Fruit fly (Drosophila melanogaster) whole organism, embryonic: ENCODE results near the gene Lsd-1.

Experiments used
- CG1024 ChIP-seq: fragments of 200-800 bp; sonication (Bioruptor generic); IDR thresholded peaks from 2 replicates; pipeline ENCODE4 v1.3.6; 2022; ENCODE audit warnings: missing biosample characterization, missing genetic modification characterization
- CG10462 ChIP-seq: fragments of 200-800 bp; sonication (Bioruptor generic); optimal IDR thresholded peaks from 2 replicates; lab custom pipeline; 2016; ENCODE audit warnings: missing biosample characterization, missing genetic modification characterization
- CG10979 ChIP-seq: fragments of 200-800 bp; sonication (Bioruptor generic); optimal IDR thresholded peaks from 2 replicates; lab custom pipeline; 2018; ENCODE audit warnings: missing biosample characterization, mild to moderate bottlenecking, missing genetic modification characterization, moderate library complexity
- CG11247 ChIP-seq: fragments of 200-800 bp; sonication (Bioruptor generic); IDR thresholded peaks from 2 replicates; pipeline ENCODE4 v1.3.6; 2022; ENCODE audit warnings: missing biosample characterization, missing genetic modification characterization
- CG11504 ChIP-seq: fragments of 200-800 bp; sonication (Bioruptor generic); optimal IDR thresholded peaks from 3 replicates; lab custom pipeline; 2019; ENCODE audit warnings: missing biosample characterization, mild to moderate bottlenecking, missing genetic modification characterization, moderate library complexity
- CG11560 ChIP-seq: fragments of 200-800 bp; sonication (Bioruptor generic); IDR thresholded peaks from 3 replicates; pipeline ENCODE4 v1.3.6; 2022; ENCODE audit warnings: missing biosample characterization, missing genetic modification characterization
- CG13296 ChIP-seq: fragments of 200-800 bp; sonication (Bioruptor generic); optimal IDR thresholded peaks from 3 replicates; lab custom pipeline; 2018; ENCODE audit warnings: missing biosample characterization, mild to moderate bottlenecking, missing genetic modification characterization
- CG14965 ChIP-seq: fragments of 200-800 bp; sonication (Bioruptor generic); optimal IDR thresholded peaks from 2 replicates; lab custom pipeline; 2016; ENCODE audit warnings: missing biosample characterization, missing genetic modification characterization, borderline replicate concordance
- CG30431 ChIP-seq: fragments of 200-800 bp; sonication (Bioruptor generic); optimal IDR thresholded peaks from 2 replicates; lab custom pipeline; 2017; ENCODE audit warnings: missing biosample characterization, missing genetic modification characterization
- CG3065 ChIP-seq: fragments of 200-800 bp; sonication (Bioruptor generic); optimal IDR thresholded peaks from 2 replicates; lab custom pipeline; 2016; ENCODE audit warnings: missing biosample characterization, missing genetic modification characterization
- CG31224 ChIP-seq: fragments of 200-800 bp; sonication (Bioruptor generic); IDR thresholded peaks from 2 replicates; pipeline ENCODE4 v1.3.6; 2022; ENCODE audit warnings: missing biosample characterization, missing genetic modification characterization
- CG4360 ChIP-seq: fragments of 200-800 bp; sonication (Bioruptor generic); IDR thresholded peaks from 2 replicates; pipeline ENCODE4 v1.3.6; 2022; ENCODE audit warnings: missing biosample characterization, missing genetic modification characterization
- CG4707 ChIP-seq: fragments of 200-800 bp; sonication (Bioruptor generic); optimal IDR thresholded peaks from 2 replicates; lab custom pipeline; 2018; ENCODE audit warnings: missing biosample characterization, mild to moderate bottlenecking, missing genetic modification characterization, moderate library complexity
- CG6175 ChIP-seq: fragments of 200-800 bp; sonication (Bioruptor generic); IDR thresholded peaks from 3 replicates; pipeline ENCODE4 v1.3.6; 2022; ENCODE audit warnings: missing biosample characterization, missing genetic modification characterization
- CG8359 ChIP-seq: fragments of 200-800 bp; sonication (Bioruptor generic); optimal IDR thresholded peaks from 2 replicates; lab custom pipeline; 2017; ENCODE audit warnings: missing biosample characterization, mild to moderate bottlenecking, missing genetic modification characterization, borderline replicate concordance
- CG9215 ChIP-seq: fragments of 200-800 bp; sonication (Bioruptor generic); IDR thresholded peaks from 2 replicates; pipeline ENCODE4 v1.3.6; 2022; ENCODE audit warnings: missing biosample characterization, missing genetic modification characterization
- Fer1 ChIP-seq: fragments of 200-800 bp; sonication (Bioruptor generic); optimal IDR thresholded peaks from 2 replicates; lab custom pipeline; 2017; ENCODE audit warnings: missing biosample characterization, mild to moderate bottlenecking, missing genetic modification characterization
- Gug ChIP-seq: fragments of 200-800 bp; sonication (Bioruptor generic); IDR thresholded peaks from 4 replicates; pipeline ENCODE4 v1.3.6; 2022; ENCODE audit warnings: missing biosample characterization, missing genetic modification characterization
- H2.0 ChIP-seq: fragments of 200-800 bp; sonication (Bioruptor generic); IDR thresholded peaks from 2 replicates; pipeline ENCODE4 v1.3.6; 2022; ENCODE audit warnings: missing biosample characterization, missing genetic modification characterization
- HLH3B ChIP-seq: fragments of 200-800 bp; sonication (Bioruptor generic); IDR thresholded peaks from 2 replicates; pipeline ENCODE4 v1.3.6; 2022; ENCODE audit warnings: missing biosample characterization, missing genetic modification characterization
- HLH4C ChIP-seq: fragments of 200-800 bp; sonication (Bioruptor generic); IDR thresholded peaks from 3 replicates; pipeline ENCODE4 v1.3.6; 2022; ENCODE audit warnings: missing biosample characterization, missing genetic modification characterization; ENCODE audit not compliant: partially characterized antibody
- Meics ChIP-seq: fragments of 200-800 bp; sonication (Bioruptor generic); optimal IDR thresholded peaks from 2 replicates; lab custom pipeline; 2017; ENCODE audit warnings: missing biosample characterization, mild to moderate bottlenecking, missing genetic modification characterization
- Ravus ChIP-seq: fragments of 200-800 bp; sonication (Bioruptor generic); IDR thresholded peaks from 2 replicates; pipeline ENCODE4 v1.3.6; 2022; ENCODE audit warnings: missing biosample characterization, missing genetic modification characterization
- Rx ChIP-seq: fragments of 200-800 bp; sonication (Bioruptor generic); IDR thresholded peaks from 2 replicates; pipeline ENCODE4 v1.3.6; 2022; ENCODE audit warnings: missing biosample characterization, missing genetic modification characterization
- al ChIP-seq: fragments of 200-800 bp; sonication (Bioruptor generic); IDR thresholded peaks from 2 replicates; pipeline ENCODE4 v1.3.6; 2022; ENCODE audit warnings: missing biosample characterization, missing genetic modification characterization
- ap ChIP-seq: fragments of 200-800 bp; sonication (Bioruptor generic); IDR thresholded peaks from 2 replicates; pipeline ENCODE4 v1.3.6; 2022; ENCODE audit warnings: missing biosample characterization, missing genetic modification characterization
- ato ChIP-seq: fragments of 200-800 bp; sonication (Bioruptor generic); IDR thresholded peaks from 2 replicates; pipeline ENCODE4 v1.3.6; 2022; ENCODE audit warnings: missing biosample characterization, missing genetic modification characterization; ENCODE audit not compliant: partially characterized antibody
- ci ChIP-seq: fragments of 200-800 bp; sonication (Bioruptor generic); IDR thresholded peaks from 3 replicates; pipeline ENCODE4 v1.3.6; 2022; ENCODE audit warnings: missing biosample characterization, missing genetic modification characterization
- crc ChIP-seq: fragments of 200-800 bp; sonication (Bioruptor generic); optimal IDR thresholded peaks from 2 replicates; lab custom pipeline; 2016; ENCODE audit warnings: missing biosample characterization, missing genetic modification characterization
- dati ChIP-seq: fragments of 200-800 bp; sonication (Bioruptor generic); IDR thresholded peaks from 2 replicates; pipeline ENCODE4 v1.3.6; 2022; ENCODE audit warnings: missing biosample characterization, missing genetic modification characterization
- dm ChIP-seq: fragments of 200-800 bp; sonication (Bioruptor generic); optimal IDR thresholded peaks from 3 replicates; lab custom pipeline; 2016; ENCODE audit warnings: missing biosample characterization, missing genetic modification characterization
- esg ChIP-seq: fragments of 200-800 bp; sonication (Bioruptor generic); conservative IDR thresholded peaks from 2 replicates; pipeline ENCODE4 v1.3.6; 2022; ENCODE audit warnings: missing biosample characterization, missing genetic modification characterization
- exex ChIP-seq: fragments of 200-800 bp; sonication (Bioruptor generic); optimal IDR thresholded peaks from 4 replicates; lab custom pipeline; 2018; ENCODE audit warnings: missing biosample characterization, mild to moderate bottlenecking, missing genetic modification characterization, moderate library complexity
- eyg ChIP-seq: fragments of 200-800 bp; sonication (Bioruptor generic); optimal IDR thresholded peaks from 3 replicates; lab custom pipeline; 2016; ENCODE audit warnings: missing biosample characterization, missing genetic modification characterization
- fd102C ChIP-seq: fragments of 200-800 bp; sonication (Bioruptor generic); optimal IDR thresholded peaks from 2 replicates; lab custom pipeline; 2018; ENCODE audit warnings: missing biosample characterization, mild to moderate bottlenecking, missing genetic modification characterization, moderate library complexity
- fd3F ChIP-seq: fragments of 200-800 bp; sonication (Bioruptor generic); optimal IDR thresholded peaks from 2 replicates; lab custom pipeline; 2018; ENCODE audit warnings: missing biosample characterization, mild to moderate bottlenecking, missing genetic modification characterization, moderate library complexity
- grau ChIP-seq: fragments of 200-800 bp; optimal IDR thresholded peaks from 3 replicates; lab custom pipeline; 2019; ENCODE audit warnings: missing biosample characterization, mild to moderate bottlenecking, missing genetic modification characterization, moderate library complexity
- gsb ChIP-seq: fragments of 200-800 bp; sonication (Bioruptor generic); IDR thresholded peaks from 2 replicates; pipeline ENCODE4 v1.3.6; 2022; ENCODE audit warnings: missing biosample characterization, missing genetic modification characterization
- h ChIP-seq: fragments of >200 bp; optimal IDR thresholded peaks from 2 replicates; lab custom pipeline; 2017
- hth ChIP-seq: fragments of >200 bp; optimal IDR thresholded peaks from 2 replicates; lab custom pipeline; 2017; ENCODE audit warnings: inconsistent platforms
- kah ChIP-seq: fragments of 200-800 bp; sonication (Bioruptor generic); optimal IDR thresholded peaks from 2 replicates; lab custom pipeline; 2018; ENCODE audit warnings: missing biosample characterization, mild to moderate bottlenecking, missing genetic modification characterization
- klu ChIP-seq: fragments of 200-800 bp; sonication (Bioruptor generic); IDR thresholded peaks from 2 replicates; pipeline ENCODE4 v1.3.6; 2022; ENCODE audit warnings: missing biosample characterization, missing genetic modification characterization
- lov ChIP-seq, 2 experiments: fragments of 200-800 bp in 1 of 2; fragments of >200 bp in 1 of 2; sonication (Bioruptor generic) in 1 of 2; IDR thresholded peaks in 1 of 2; optimal IDR thresholded peaks in 1 of 2; 2 replicates in 1 of 2; 3 replicates in 1 of 2; pipeline versions ENCODE4 v1.3.6 to Lab custom; 2017 to 2022; ENCODE audit warnings: missing biosample characterization in 1 of 2, missing genetic modification characterization in 1 of 2
- nau ChIP-seq: fragments of 200-800 bp; sonication (Bioruptor generic); optimal IDR thresholded peaks from 3 replicates; lab custom pipeline; 2017; ENCODE audit warnings: missing biosample characterization, mild to moderate bottlenecking, missing genetic modification characterization, missing genetic modification reagents
- nmo ChIP-seq: fragments of 200-800 bp; sonication (Bioruptor generic); optimal IDR thresholded peaks from 2 replicates; lab custom pipeline; 2018; ENCODE audit warnings: missing biosample characterization, mild to moderate bottlenecking, missing genetic modification characterization, moderate library complexity
- seq ChIP-seq: fragments of 200-800 bp; sonication (Bioruptor generic); IDR thresholded peaks from 2 replicates; pipeline ENCODE4 v1.3.6; 2022; ENCODE audit warnings: missing biosample characterization, missing genetic modification characterization
- shn ChIP-seq: fragments of 200-800 bp; sonication (Bioruptor generic); optimal IDR thresholded peaks from 3 replicates; lab custom pipeline; 2016; ENCODE audit warnings: missing biosample characterization, missing genetic modification characterization
- zf30C ChIP-seq: fragments of 200-800 bp; sonication (Bioruptor generic); optimal IDR thresholded peaks from 3 replicates; lab custom pipeline; 2018; ENCODE audit warnings: missing biosample characterization, mild to moderate bottlenecking, missing genetic modification characterization

Lsd-1 gene

DNA sequence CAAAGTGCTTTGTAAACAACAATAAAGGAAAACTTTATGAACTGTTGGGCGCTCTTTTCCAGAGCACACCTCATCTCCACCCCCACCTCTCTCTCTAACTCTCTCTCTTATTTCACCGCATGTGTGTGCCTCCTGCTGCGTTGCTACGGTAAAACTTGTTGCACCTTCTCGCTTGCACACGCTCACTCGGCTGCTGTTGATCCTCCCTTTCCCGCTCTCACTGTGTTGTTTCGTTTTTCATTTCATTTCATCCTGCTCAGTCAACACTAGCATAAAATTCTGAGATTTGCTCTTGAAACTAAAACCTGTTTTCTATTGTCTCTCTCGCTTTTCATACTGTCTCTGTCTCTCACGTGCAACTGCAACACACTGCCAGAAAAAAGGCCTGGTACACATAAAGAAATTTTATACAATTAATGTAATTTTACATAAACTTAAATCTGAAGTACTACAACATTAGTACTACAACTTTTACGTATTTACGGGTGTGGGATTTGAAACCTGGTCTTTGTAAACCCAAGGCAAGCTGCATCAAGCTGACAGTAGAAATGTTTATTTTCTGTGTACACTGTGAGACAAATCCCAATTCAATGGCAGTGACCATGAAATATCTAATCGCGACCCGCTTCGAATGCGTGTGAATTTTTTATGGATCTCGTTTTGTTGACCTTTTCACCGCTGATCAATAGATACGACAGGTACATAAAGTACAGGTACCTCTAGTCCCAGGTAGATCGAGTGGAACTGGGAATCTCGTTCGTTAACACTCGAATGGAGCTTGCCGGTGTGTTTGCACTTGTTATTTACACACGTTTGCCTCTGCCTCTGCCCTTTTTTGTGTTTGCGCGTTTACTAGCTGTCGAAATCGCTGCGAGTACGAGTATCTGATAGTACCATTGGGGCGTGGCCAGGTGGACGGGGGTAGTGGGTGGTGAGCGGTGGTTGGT, 19.1 kb downstream of the Lsd-1 start (continued):
- peak; percentile 78 for TF ChIP-seq Meics (GFP tag; lab: Kevin White, UChicago)
- TF ChIP-seq al (GFP tag; lab: Robert Waterston, UW), result peak; percentile 24; the same call in 1 of the 2 replicates
- TF ChIP-seq Rx (GFP tag; lab: Robert Waterston, UW), result peak; percentile 79
- peak; percentile 100 for TF ChIP-seq zf30C (GFP tag; lab: Kevin White, UChicago)
- TF ChIP-seq CG6175 (GFP tag; lab: Robert Waterston, UW), result peak; percentile 28; the same call in 1 of the 3 replicates
- TF ChIP-seq CG10462 (GFP tag; lab: Kevin White, UChicago), result peak; percentile 84
- peak; percentile 88 for TF ChIP-seq fd102C (GFP tag; lab: Kevin White, UChicago)
- TF ChIP-seq HLH4C (GFP tag; lab: Robert Waterston, UW), result no peak
- TF ChIP-seq nau (GFP tag; lab: Kevin White, UChicago), result peak; percentile 72
- TF ChIP-seq CG10979 (tag; lab: Kevin White, UChicago), result peak; percentile 97
- TF ChIP-seq kah (GFP tag; lab: Kevin White, UChicago), result peak; percentile 55
- peak; percentile 76 for TF ChIP-seq esg (GFP tag; lab: Robert Waterston, UW)
- TF ChIP-seq h (lab: Kevin White, UChicago), result no peak
- TF ChIP-seq Fer1 (GFP tag; lab: Kevin White, UChicago), result peak; percentile 84
- TF ChIP-seq CG11504 (tag; lab: Kevin White, UChicago), result peak; percentile 90
- TF ChIP-seq fd3F (GFP tag; lab: Kevin White, UChicago), result peak; percentile 17
- no peak for TF ChIP-seq hth
- peak; percentile 66 for TF ChIP-seq dati (GFP tag; lab: Robert Waterston, UW)
- peak; percentile 30; the same call in 1 of the 2 replicates for TF ChIP-seq seq (GFP tag; lab: Robert Waterston, UW)
- TF ChIP-seq CG30431 (GFP tag; lab: Kevin White, UChicago), result peak; percentile 92
- TF ChIP-seq CG13296 (GFP tag; lab: Kevin White, UChicago), result peak; percentile 76
- TF ChIP-seq lov (optimal IDR thresholded peaks at IDR 0.05; lab: Kevin White, UChicago), result no peak
- peak; percentile 89 for TF ChIP-seq lov (GFP tag; IDR thresholded peaks at IDR 0.05; lab: Robert Waterston, UW)
- TF ChIP-seq Gug (GFP tag; lab: Robert Waterston, UW), result peak; percentile 68; the same call in 3 of the 4 replicates
- TF ChIP-seq CG11247 (GFP tag; lab: Robert Waterston, UW), result peak; percentile 63
- TF ChIP-seq ci (GFP tag; lab: Robert Waterston, UW), result peak; percentile 90
- TF ChIP-seq CG14965 (GFP tag; lab: Kevin White, UChicago), result peak; percentile 38
- peak; percentile 85 for TF ChIP-seq H2.0 (GFP tag; lab: Robert Waterston, UW)
- TF ChIP-seq ap (GFP tag; lab: Robert Waterston, UW), result peak; percentile 49
- TF ChIP-seq grau (tag; lab: Kevin White, UChicago), result peak; percentile 86
- TF ChIP-seq CG4707 (GFP tag; lab: Kevin White, UChicago), result peak; percentile 72
- peak; percentile 81 for TF ChIP-seq CG1024 (GFP tag; lab: Robert Waterston, UW)
- peak; percentile 79 for TF ChIP-seq HLH3B (GFP tag; lab: Robert Waterston, UW)
- TF ChIP-seq exex (tag; lab: Kevin White, UChicago), result peak; percentile 96
- TF ChIP-seq Ravus, result no peak; the same call in 1 of the 2 replicates
- peak; percentile 8 for TF ChIP-seq CG31224 (GFP tag; lab: Robert Waterston, UW)
- TF ChIP-seq CG4360 (GFP tag; lab: Robert Waterston, UW), result peak; percentile 30; the same call in 1 of the 2 replicates
- TF ChIP-seq CG9215 (GFP tag; lab: Robert Waterston, UW), result peak; percentile 50
- no peak for TF ChIP-seq gsb
- peak; percentile 79 for TF ChIP-seq dm (GFP tag; lab: Kevin White, UChicago)
- peak; percentile 55 for TF ChIP-seq eyg (GFP tag; lab: Kevin White, UChicago)
- peak; percentile 54 for TF ChIP-seq shn (GFP tag; lab: Kevin White, UChicago)
- peak; percentile 81 for TF ChIP-seq CG8359 (GFP tag; lab: Kevin White, UChicago)
- TF ChIP-seq nmo (GFP tag; lab: Kevin White, UChicago), result peak; percentile 95
- TF ChIP-seq klu, result peak; percentile 55
- TF ChIP-seq ato, result no peak
- peak; percentile 47 for TF ChIP-seq crc (GFP tag; lab: Kevin White, UChicago)
- peak; percentile 51 for TF ChIP-seq CG3065 (GFP tag; lab: Kevin White, UChicago)
- TF ChIP-seq CG11560, result peak; percentile 37; the same call in 1 of the 3 replicates
